Fruit fly (Drosophila melanogaster) whole organism, wandering third instar larva: Measurements from ENCODE around the gene CG9626.
A peak's percentile ranks its signal among the peaks of the same experiment; 100 is the strongest.

ENCODE experiments used
- Abd-B ChIP-seq: fragments of >200 bp; optimal IDR thresholded peaks from 2 replicates; lab custom pipeline; 2017; ENCODE audit warnings: missing biosample characterization, missing genetic modification characterization
- CG32264 ChIP-seq: fragments of 200-800 bp; sonication (Bioruptor generic); optimal IDR thresholded peaks from 2 replicates; lab custom pipeline; 2016; ENCODE audit warnings: missing biosample characterization, missing genetic modification characterization
- CG9705 ChIP-seq: fragments of 200-800 bp; sonication (Bioruptor generic); optimal IDR thresholded peaks from 2 replicates; lab custom pipeline; 2018; ENCODE audit warnings: missing biosample characterization, mild to moderate bottlenecking, missing genetic modification characterization
- CrebA ChIP-seq: fragments of 200-800 bp; sonication (Bioruptor generic); optimal IDR thresholded peaks from 2 replicates; lab custom pipeline; 2016; ENCODE audit warnings: missing biosample characterization, mild to moderate bottlenecking, missing genetic modification characterization, borderline replicate concordance
- Dfd ChIP-seq: fragments of >200 bp; optimal IDR thresholded peaks from 2 replicates; lab custom pipeline; 2017; ENCODE audit warnings: missing biosample characterization, missing genetic modification characterization
- Dif ChIP-seq: fragments of 200-275, 200-300 bp; sonication (Bioruptor generic); optimal IDR thresholded peaks from 2 replicates; lab custom pipeline; 2018; ENCODE audit warnings: missing biosample characterization, missing genetic modification characterization; ENCODE audit not compliant: partially characterized antibody
- GATAd ChIP-seq: sonication (Bioruptor generic); optimal IDR thresholded peaks from 2 replicates; lab custom pipeline; 2016; ENCODE audit warnings: missing biosample characterization, missing genetic modification characterization
- HLH106 ChIP-seq: fragments of 200-800 bp; optimal IDR thresholded peaks from 3 replicates; lab custom pipeline; 2019; ENCODE audit warnings: missing biosample characterization, mild to moderate bottlenecking, missing genetic modification characterization, moderate library complexity
- Hnf4 ChIP-seq: fragments of 200-800 bp; sonication (Bioruptor generic); optimal IDR thresholded peaks from 2 replicates; lab custom pipeline; 2016; ENCODE audit warnings: missing biosample characterization, mild to moderate bottlenecking, missing genetic modification characterization
- Hr78 ChIP-seq: fragments of >200 bp; optimal IDR thresholded peaks from 2 replicates; lab custom pipeline; 2017; ENCODE audit warnings: missing biosample characterization, missing genetic modification characterization
- Hr83 ChIP-seq: fragments of 200-300 bp; sonication (Bioruptor generic); optimal IDR thresholded peaks from 2 replicates; lab custom pipeline; 2016; ENCODE audit warnings: missing biosample characterization, mild to moderate bottlenecking, missing genetic modification characterization, moderate library complexity; ENCODE audit not compliant: poor library complexity, severe bottlenecking
- Jra ChIP-seq: sonication (Bioruptor generic); optimal IDR thresholded peaks from 2 replicates; lab custom pipeline; 2016; ENCODE audit warnings: missing biosample characterization, missing genetic modification characterization
- Mio ChIP-seq: sonication (Bioruptor generic); optimal IDR thresholded peaks from 2 replicates; lab custom pipeline; 2016; ENCODE audit warnings: missing biosample characterization, missing genetic modification characterization
- Myc ChIP-seq: fragments of >200 bp; optimal IDR thresholded peaks from 2 replicates; lab custom pipeline; 2017
- N ChIP-seq: fragments of >200 bp; optimal IDR thresholded peaks from 2 replicates; lab custom pipeline; 2018; ENCODE audit warnings: missing biosample characterization, missing external identifiers, missing genetic modification characterization
- OdsH ChIP-seq: fragments of 200-800 bp; sonication (Bioruptor generic); optimal IDR thresholded peaks from 2 replicates; lab custom pipeline; 2016; ENCODE audit warnings: missing biosample characterization, mild to moderate bottlenecking, missing genetic modification characterization
- Rel ChIP-seq, 2 experiments: fragments of 200-800 bp; sonication (Bioruptor generic) in 1 of 2; optimal IDR thresholded peaks; 2 replicates in 1 of 2; 3 replicates in 1 of 2; lab custom pipeline; 2016 to 2019; ENCODE audit warnings: mild to moderate bottlenecking in 2 of 2, missing biosample characterization in 2 of 2, missing genetic modification characterization in 2 of 2, moderate library complexity in 1 of 2
- Sp1 ChIP-seq: fragments of 200-800 bp; sonication (Bioruptor generic); optimal IDR thresholded peaks from 3 replicates; lab custom pipeline; 2019; ENCODE audit warnings: missing biosample characterization, mild to moderate bottlenecking, missing genetic modification characterization, moderate library complexity
- Vsx2 ChIP-seq: fragments of 200-300, 225-300 bp; sonication (Bioruptor generic); optimal IDR thresholded peaks from 2 replicates; lab custom pipeline; 2018; ENCODE audit warnings: missing biosample characterization, missing genetic modification characterization; ENCODE audit not compliant: partially characterized antibody
- brk ChIP-seq: fragments of 200-800 bp; sonication (Bioruptor generic); optimal IDR thresholded peaks from 2 replicates; lab custom pipeline; 2016; ENCODE audit warnings: missing biosample characterization, mild to moderate bottlenecking, missing genetic modification characterization
- dl ChIP-seq, 2 experiments: fragments of 175-275, 200-275 bp in 1 of 2; fragments of 200-275 bp in 1 of 2; sonication (Bioruptor generic); optimal IDR thresholded peaks; lab custom pipeline; 2018; ENCODE audit warnings: mild to moderate bottlenecking in 2 of 2, missing biosample characterization in 2 of 2, missing genetic modification characterization in 2 of 2, moderate library complexity in 2 of 2; ENCODE audit not compliant: partially characterized antibody in 2 of 2, insufficient read depth in 1 of 2
- ey ChIP-seq: fragments of 200-800 bp; sonication (Bioruptor generic); optimal IDR thresholded peaks from 2 replicates; lab custom pipeline; 2016; ENCODE audit warnings: missing biosample characterization, missing genetic modification characterization
- fru ChIP-seq: fragments of 200-800 bp; sonication (Bioruptor generic); optimal IDR thresholded peaks from 3 replicates; lab custom pipeline; 2016; ENCODE audit warnings: missing biosample characterization, mild to moderate bottlenecking, missing genetic modification characterization
- h ChIP-seq: fragments of 200-800 bp; sonication (Bioruptor generic); optimal IDR thresholded peaks from 3 replicates; lab custom pipeline; 2016; ENCODE audit warnings: missing biosample characterization, mild to moderate bottlenecking, missing genetic modification characterization
- jim ChIP-seq: fragments of 175-275, 200-325 bp; sonication (Bioruptor generic); optimal IDR thresholded peaks from 2 replicates; lab custom pipeline; 2016; ENCODE audit warnings: missing biosample characterization, mild to moderate bottlenecking, missing genetic modification characterization
- lola ChIP-seq: fragments of >200 bp; optimal IDR thresholded peaks from 2 replicates; lab custom pipeline; 2017; ENCODE audit warnings: missing biosample characterization, missing genetic modification characterization
- pan ChIP-seq: fragments of >200 bp; optimal IDR thresholded peaks from 2 replicates; lab custom pipeline; 2017
- psq ChIP-seq: fragments of 200-800 bp; sonication (Bioruptor generic); optimal IDR thresholded peaks from 3 replicates; lab custom pipeline; 2017; ENCODE audit warnings: missing biosample characterization, mild to moderate bottlenecking, missing genetic modification characterization, moderate library complexity
- rgr ChIP-seq: fragments of 200-800 bp; sonication (Bioruptor generic); optimal IDR thresholded peaks from 3 replicates; lab custom pipeline; 2016; ENCODE audit warnings: missing biosample characterization, mild to moderate bottlenecking, missing genetic modification characterization
- sv ChIP-seq: fragments of 200-800 bp; sonication (Bioruptor generic); optimal IDR thresholded peaks from 3 replicates; lab custom pipeline; 2016; ENCODE audit warnings: missing biosample characterization, missing genetic modification characterization
- tai ChIP-seq: sonication (Bioruptor generic); optimal IDR thresholded peaks from 2 replicates; lab custom pipeline; 2016; ENCODE audit warnings: missing biosample characterization, missing genetic modification characterization
- usp ChIP-seq: fragments of >200 bp; optimal IDR thresholded peaks from 2 replicates; lab custom pipeline; 2017; ENCODE audit warnings: missing biosample characterization, missing genetic modification characterization
- woc ChIP-seq: sonication (Bioruptor generic); optimal IDR thresholded peaks from 2 replicates; lab custom pipeline; 2016; ENCODE audit warnings: missing biosample characterization, mild to moderate bottlenecking, missing genetic modification characterization

The CG9626 gene

DNA sequence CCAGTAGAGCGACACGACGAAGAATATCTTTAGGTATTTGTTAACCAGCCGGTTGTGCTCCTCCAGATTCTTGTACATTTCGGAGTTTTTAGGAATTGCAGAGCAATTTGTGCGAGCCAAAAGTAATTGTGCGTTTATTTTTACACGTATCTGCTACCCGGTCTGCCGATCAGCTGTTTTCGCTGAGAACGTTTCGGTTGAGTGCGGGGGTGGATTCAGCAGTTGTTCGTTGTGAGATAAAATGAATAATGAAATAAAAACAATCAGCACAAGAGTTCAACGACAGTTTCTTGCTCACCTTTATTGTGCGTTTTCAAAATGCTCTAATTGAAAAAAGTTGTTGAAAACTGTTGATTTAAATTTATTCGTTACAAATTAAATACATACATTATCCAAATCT is 3.1 kb upstream of the CG9626 start, which contains the start of gene nac:
Gene nac (minus strand): TSS at position 176 of the 400 bp plus-strand sequence.
- TF ChIP-seq N (GFP tag; lab: Kevin White, UChicago) (no peak), CG32264 (no peak), HLH106 (tag; lab: Kevin White, UChicago) (peak; percentile 21), rgr (GFP tag; lab: Kevin White, UChicago) (no peak), GATAd (GFP tag; lab: Kevin White, UChicago) (no peak), Dif (GFP tag; lab: Kevin White, UChicago) (peak; percentile 44), CG9705 (GFP tag; lab: Kevin White, UChicago) (peak; percentile 20)

DNA sequence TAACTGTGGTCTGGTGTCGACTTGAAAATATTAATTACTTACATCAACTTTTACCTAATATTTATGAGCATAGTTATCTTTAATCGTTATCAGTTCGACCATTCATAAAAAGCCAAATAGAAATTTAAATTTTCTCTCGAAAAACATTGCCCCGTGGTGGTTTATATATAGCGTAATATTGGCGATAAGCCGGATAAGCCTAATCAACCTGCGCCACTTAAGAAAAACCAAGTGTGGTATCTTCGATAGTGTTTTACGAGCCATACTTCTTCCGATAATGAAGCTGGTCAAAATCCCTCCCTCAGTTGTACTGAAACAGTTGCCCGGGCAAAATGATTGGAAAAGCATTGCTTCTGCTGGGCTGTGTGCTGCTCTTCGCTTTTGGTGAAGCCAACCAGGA is 8.7 kb downstream of the CG9626 start, which contains the start of gene CG31463:
Gene CG31463 (plus strand): TSS at position 302 of the 400 bp plus-strand sequence.
- TF ChIP-seq ey: no peak
- TF ChIP-seq Myc: no peak
- no peak for TF ChIP-seq N (GFP tag; lab: Kevin White, UChicago)
- no peak for TF ChIP-seq sv (GFP tag; lab: Kevin White, UChicago)
- no peak for TF ChIP-seq brk (GFP tag; lab: Kevin White, UChicago)
- TF ChIP-seq Mio (GFP tag; lab: Kevin White, UChicago): no peak
- TF ChIP-seq Vsx2: no peak
- no peak for TF ChIP-seq lola (GFP tag; lab: Kevin White, UChicago)
- no peak for TF ChIP-seq Rel (GFP tag; optimal IDR thresholded peaks at IDR 0.05; lab: Kevin White, UChicago)
- TF ChIP-seq Rel (tag; optimal IDR thresholded peaks at IDR 0.05; lab: Kevin White, UChicago): no peak
- no peak for TF ChIP-seq Sp1 (GFP tag; lab: Kevin White, UChicago)
- TF ChIP-seq psq (GFP tag; lab: Kevin White, UChicago): no peak
- TF ChIP-seq OdsH (GFP tag; lab: Kevin White, UChicago): no peak
- TF ChIP-seq Hnf4: no peak
- TF ChIP-seq Dfd (GFP tag; lab: Kevin White, UChicago): no peak
- TF ChIP-seq pan (lab: Kevin White, UChicago): no peak
- TF ChIP-seq h (GFP tag; lab: Kevin White, UChicago): no peak

DNA sequence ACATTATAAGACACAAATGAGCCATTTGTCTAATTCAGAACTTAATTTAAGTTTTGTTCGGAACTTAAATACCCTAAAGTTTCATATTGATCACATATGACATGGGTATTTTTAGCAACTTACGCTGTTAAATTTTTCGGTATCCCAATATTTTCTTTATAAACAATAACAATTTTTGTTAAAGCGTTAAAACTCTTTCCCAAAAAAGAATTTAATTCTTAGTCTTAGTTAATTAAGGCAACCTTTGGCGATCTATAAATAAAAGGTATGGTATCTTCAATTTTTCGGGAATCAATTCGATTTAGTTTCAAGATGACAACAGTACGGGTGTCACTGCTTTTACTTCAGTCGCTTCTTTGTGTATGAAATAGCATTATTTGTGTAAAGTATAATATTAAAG is 9.8 kb downstream of the CG9626 start, which contains the start of gene CG31464:
Gene CG31464 (plus strand): TSS at position 301 of the 400 bp plus-strand sequence.
- TF ChIP-seq Rel (GFP tag; optimal IDR thresholded peaks at IDR 0.05; lab: Kevin White, UChicago): no peak
- TF ChIP-seq Rel (tag; optimal IDR thresholded peaks at IDR 0.05; lab: Kevin White, UChicago): no peak
- TF ChIP-seq Vsx2: no peak
- TF ChIP-seq GATAd (GFP tag; lab: Kevin White, UChicago): no peak
- TF ChIP-seq Hr78: no peak
- no peak for TF ChIP-seq Myc
- no peak for TF ChIP-seq ey
- no peak for TF ChIP-seq CrebA
- TF ChIP-seq Hr83 (GFP tag; lab: Kevin White, UChicago): no peak
- TF ChIP-seq, all 38 proteins: peak for 0

DNA sequence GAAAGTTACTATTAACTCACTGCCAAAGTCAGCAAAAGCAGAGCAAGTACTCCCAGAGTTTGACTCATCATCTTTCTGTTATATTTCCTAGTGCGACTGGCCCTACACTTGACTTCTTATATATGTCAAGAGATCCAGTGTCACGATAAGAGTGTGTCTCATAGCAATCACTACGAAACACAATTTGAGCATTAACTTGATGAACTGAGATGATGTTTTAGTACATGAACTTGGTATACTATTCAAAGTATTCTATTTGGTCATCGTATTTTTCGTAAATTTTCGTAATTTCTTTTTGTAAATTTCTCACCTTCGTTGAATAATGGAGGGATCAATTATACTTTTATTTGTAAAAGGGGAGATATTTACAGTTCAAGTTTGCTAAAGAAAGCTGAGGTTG is 10.3 kb downstream of the CG9626 start, which contains the start of gene CG11672:
Gene CG11672 (minus strand): TSS at position 101 of the 400 bp plus-strand sequence.
- TF ChIP-seq N (GFP tag; lab: Kevin White, UChicago) (no peak), Hr78 (no peak), Dif (GFP tag; lab: Kevin White, UChicago) (no peak), woc (GFP tag; lab: Kevin White, UChicago) (no peak), HLH106 (tag; lab: Kevin White, UChicago) (no peak), Abd-B (no peak), tai (GFP tag; lab: Kevin White, UChicago) (no peak), rgr (GFP tag; lab: Kevin White, UChicago) (no peak), h (GFP tag; lab: Kevin White, UChicago) (no peak), Dfd (GFP tag; lab: Kevin White, UChicago) (no peak), usp (GFP tag; lab: Kevin White, UChicago) (no peak), brk (GFP tag; lab: Kevin White, UChicago) (no peak), jim (GFP tag; lab: Kevin White, UChicago) (no peak), dl (GFP tag; optimal IDR thresholded peaks at IDR 0.05; lab: Kevin White, UChicago; ENCODE audit: insufficient read depth in 1 of 2, partially characterized antibody in 2 of 2) (no peak), psq (GFP tag; lab: Kevin White, UChicago) (no peak), CG9705 (GFP tag; lab: Kevin White, UChicago) (no peak)

DNA sequence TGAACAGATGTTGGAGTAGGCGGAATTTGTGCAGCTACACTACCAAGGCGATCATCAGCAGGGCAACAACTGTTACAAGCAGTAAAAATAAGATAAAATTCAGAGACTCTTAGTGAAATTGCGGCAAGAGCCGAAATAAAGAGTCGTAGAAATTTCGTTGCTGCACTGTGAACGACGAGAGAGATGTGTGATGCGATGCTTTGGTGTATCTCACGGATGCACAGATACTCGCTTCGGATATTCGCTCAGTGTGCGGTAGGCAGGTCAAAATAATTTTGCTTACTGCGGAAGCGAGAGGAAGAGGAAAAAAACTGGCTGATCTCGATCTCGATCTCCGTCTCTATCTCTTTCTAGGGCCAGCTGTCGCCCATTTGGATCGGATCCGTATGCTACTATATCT is 12.0 kb downstream of the CG9626 start:
- TF ChIP-seq Dif (GFP tag; lab: Kevin White, UChicago) (no peak), Jra (no peak), Sp1 (GFP tag; lab: Kevin White, UChicago) (no peak), Abd-B (no peak), ey (no peak), fru (no peak), dl (GFP tag; optimal IDR thresholded peaks at IDR 0.05; lab: Kevin White, UChicago; ENCODE audit: insufficient read depth in 1 of 2, partially characterized antibody in 2 of 2) (no peak)
